Worm (Caenorhabditis elegans): ENCODE measurements around the gene atg-18.

- no peak for TF ChIP-seq tab-1 (GFP tag; IDR thresholded peaks at IDR 0.05)
- no peak for TF ChIP-seq cog-1 (tag; optimal IDR thresholded peaks at IDR 0.05)
Observed at ce11 chrV:8636907-8637306, 5.8 kb upstream of the atg-18 start, which contains the start of gene grl-12.

All from whole organism, midembryonic.